Fruit fly (Drosophila melanogaster): Measurements from ENCODE around the gene CG13293.
A peak's percentile ranks its signal among the peaks of the same experiment; 100 is the strongest.

Gene CG13293

DNA sequence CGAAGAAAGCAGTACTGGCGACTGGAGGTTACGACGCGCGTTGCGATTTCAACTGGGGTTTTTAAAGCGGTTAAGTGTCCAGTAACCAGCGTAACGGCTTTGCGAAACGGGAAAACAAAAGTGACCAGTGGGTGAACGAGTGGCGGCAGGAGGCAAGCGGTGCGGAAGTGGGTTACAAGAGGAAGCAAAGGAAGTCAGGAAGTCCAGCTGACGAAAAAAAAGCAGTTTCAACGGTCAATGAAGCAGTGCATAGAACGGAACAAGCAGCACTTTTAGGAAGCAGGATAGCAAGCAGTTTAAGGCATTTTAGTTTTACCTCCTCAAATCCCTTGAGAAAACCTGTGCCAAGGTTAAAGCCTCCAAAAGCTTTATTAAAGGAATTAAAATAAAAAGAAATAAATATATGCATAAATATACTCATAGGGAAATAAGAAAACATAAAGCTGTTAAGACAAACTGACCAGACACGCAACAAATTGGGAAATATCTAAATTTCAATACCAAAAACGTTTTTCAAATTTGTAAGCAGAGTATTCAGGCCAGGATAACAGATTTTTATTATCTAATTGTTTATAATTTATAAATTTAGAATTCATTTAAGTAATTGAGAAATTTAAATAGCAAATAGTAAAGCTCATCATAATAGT is 23.5 kb upstream of the CG13293 start, which contains the start of gene CG6592:
TSS of gene CG6592 (plus strand) at position 597 of the 647 bp plus-strand sequence.
- TF ChIP-seq CG7101 (tag; optimal IDR thresholded peaks at IDR 0.05) (no peak), Mnt (GFP tag; optimal IDR thresholded peaks at IDR 0.05) (no peak), tj (GFP tag; optimal IDR thresholded peaks at IDR 0.05) (no peak), Hr96 (GFP tag; optimal IDR thresholded peaks at IDR 0.05) (no peak), toe (GFP tag; optimal IDR thresholded peaks at IDR 0.05) (no peak), CG7045 (GFP tag; optimal IDR thresholded peaks at IDR 0.05) (no peak), ovo (GFP tag; optimal IDR thresholded peaks at IDR 0.05) (no peak), CG14711 (tag; optimal IDR thresholded peaks at IDR 0.05) (no peak), cic (GFP tag; optimal IDR thresholded peaks at IDR 0.05) (no peak), CG12768 (GFP tag; optimal IDR thresholded peaks at IDR 0.05) (no peak), cnc (optimal IDR thresholded peaks at IDR 0.05) (no peak), pad (GFP tag; optimal IDR thresholded peaks at IDR 0.05) (no peak), CG1620 (GFP tag; optimal IDR thresholded peaks at IDR 0.05) (no peak)

DNA sequence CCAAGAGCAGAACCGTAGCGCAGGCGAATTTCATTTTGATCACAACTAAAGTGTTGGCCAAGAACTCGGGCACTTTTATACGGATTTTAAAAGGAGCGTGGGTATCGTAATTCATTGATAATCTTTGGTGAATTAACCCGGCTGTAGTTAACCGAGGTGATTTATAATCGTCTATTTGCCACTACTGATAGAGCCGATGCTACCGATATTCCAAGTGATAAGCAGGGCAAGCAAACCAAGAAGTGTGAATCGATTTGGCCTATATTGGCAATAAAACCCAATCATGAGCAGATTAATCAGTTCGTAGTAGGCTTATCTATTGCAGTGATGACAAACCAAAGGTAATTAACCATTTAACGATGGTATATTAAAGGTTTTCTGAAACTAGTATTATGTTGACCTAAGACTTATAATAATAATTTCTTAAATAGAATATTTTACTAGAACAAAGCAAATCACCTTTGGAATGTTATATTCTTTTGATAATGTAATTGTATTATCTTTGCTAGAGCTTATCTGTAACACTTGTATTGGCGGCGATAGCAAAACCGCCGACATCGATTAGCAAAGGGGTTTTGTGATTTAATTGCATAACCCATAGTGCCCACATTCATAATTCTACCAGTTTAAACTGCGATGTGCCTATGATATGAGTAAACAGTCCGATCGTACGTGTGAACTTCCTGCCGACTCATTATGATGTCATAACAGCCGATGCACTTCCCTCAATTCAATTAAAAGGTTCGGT is 19.6 kb upstream of the CG13293 start, which contains the start of gene CG10472:
TSS of gene CG10472 (minus strand) at position 51 of the 748 bp plus-strand sequence.
- TF ChIP-seq CG12768 (GFP tag; optimal IDR thresholded peaks at IDR 0.05) (peak; percentile 13), cnc (optimal IDR thresholded peaks at IDR 0.05) (no peak), cic (GFP tag; optimal IDR thresholded peaks at IDR 0.05) (peak; percentile 82), kay (GFP tag; ENCODE audit: borderline replicate concordance) (peak; percentile 76)

dm6 chr3L:6065881-6066389 is 16.7 kb upstream of the CG13293 start, which contains the start of gene CG42269:
Gene CG42269, plus strand, starts transcription at chr3L:6066296.
- TF ChIP-seq CG14711 (tag; optimal IDR thresholded peaks at IDR 0.05), result no peak
- no peak for TF ChIP-seq Crg-1 (GFP tag; optimal IDR thresholded peaks at IDR 0.05)
- TF ChIP-seq cnc (optimal IDR thresholded peaks at IDR 0.05), result no peak
- no peak for TF ChIP-seq Mnt (GFP tag; optimal IDR thresholded peaks at IDR 0.05)
- no peak for TF ChIP-seq pad (GFP tag; optimal IDR thresholded peaks at IDR 0.05)
- TF ChIP-seq CG7045 (GFP tag; optimal IDR thresholded peaks at IDR 0.05), result no peak
- no peak for TF ChIP-seq CG12768 (GFP tag; optimal IDR thresholded peaks at IDR 0.05)

dm6 chr3L:6068178-6068577 is 14.5 kb upstream of the CG13293 start:
- no peak for TF ChIP-seq CG11617 (GFP tag; optimal IDR thresholded peaks at IDR 0.05)
- no peak for TF ChIP-seq Clk (GFP tag; optimal IDR thresholded peaks at IDR 0.05)
- TF ChIP-seq CG14711 (tag; optimal IDR thresholded peaks at IDR 0.05), result no peak
- no peak for TF ChIP-seq bab1 (GFP tag; optimal IDR thresholded peaks at IDR 0.05)
- no peak for TF ChIP-seq CG5204 (GFP tag; optimal IDR thresholded peaks at IDR 0.05)
- no peak for TF ChIP-seq Crg-1 (GFP tag; optimal IDR thresholded peaks at IDR 0.05)
- no peak for TF ChIP-seq CG7101 (tag; optimal IDR thresholded peaks at IDR 0.05)
- no peak for TF ChIP-seq cic (GFP tag; optimal IDR thresholded peaks at IDR 0.05)
- no peak for TF ChIP-seq cnc (optimal IDR thresholded peaks at IDR 0.05)
- no peak for TF ChIP-seq tj (GFP tag; optimal IDR thresholded peaks at IDR 0.05)
- no peak for TF ChIP-seq Mnt (GFP tag; optimal IDR thresholded peaks at IDR 0.05)
- no peak for TF ChIP-seq CG12768 (GFP tag; optimal IDR thresholded peaks at IDR 0.05)
- TF ChIP-seq pad (GFP tag; optimal IDR thresholded peaks at IDR 0.05), result no peak
- no peak for TF ChIP-seq Hr96 (GFP tag; optimal IDR thresholded peaks at IDR 0.05)
- no peak for TF ChIP-seq ovo (GFP tag; optimal IDR thresholded peaks at IDR 0.05)
- no peak for TF ChIP-seq CG33017 (tag; optimal IDR thresholded peaks at IDR 0.05)
- no peak for TF ChIP-seq toe (GFP tag; optimal IDR thresholded peaks at IDR 0.05)

DNA sequence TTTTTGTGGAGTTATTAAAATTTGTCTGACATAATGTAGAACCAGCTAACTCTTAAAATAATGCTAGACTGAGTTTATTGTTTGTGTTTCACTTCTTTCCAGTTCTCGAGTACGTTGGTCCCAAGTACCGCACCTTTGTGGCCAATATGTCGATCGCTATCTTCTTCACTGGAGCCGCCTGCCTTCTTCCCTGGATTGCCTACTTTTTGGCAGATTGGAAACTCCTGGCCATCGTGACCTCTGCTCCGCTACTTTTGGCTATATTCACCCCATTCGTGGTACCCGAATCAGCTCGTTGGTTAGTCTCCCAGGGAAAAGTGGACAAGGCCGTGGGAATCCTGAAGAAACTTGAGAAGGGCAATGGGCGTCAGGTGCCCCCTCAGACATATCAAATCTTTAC is 12.6 kb upstream of the CG13293 start:
- TF ChIP-seq CG33017 (tag; optimal IDR thresholded peaks at IDR 0.05) (no peak), toe (GFP tag; optimal IDR thresholded peaks at IDR 0.05) (no peak), CG1620 (GFP tag; optimal IDR thresholded peaks at IDR 0.05) (no peak), CG7045 (GFP tag; optimal IDR thresholded peaks at IDR 0.05) (no peak), CG7101 (tag; optimal IDR thresholded peaks at IDR 0.05) (no peak), bab1 (GFP tag; optimal IDR thresholded peaks at IDR 0.05) (no peak), pad (GFP tag; optimal IDR thresholded peaks at IDR 0.05) (no peak), Hr96 (GFP tag; optimal IDR thresholded peaks at IDR 0.05) (no peak), cic (GFP tag; optimal IDR thresholded peaks at IDR 0.05) (no peak), Clk (GFP tag; optimal IDR thresholded peaks at IDR 0.05) (no peak), kay (GFP tag; ENCODE audit: borderline replicate concordance) (no peak), CG11617 (GFP tag; optimal IDR thresholded peaks at IDR 0.05) (no peak), Crg-1 (GFP tag; optimal IDR thresholded peaks at IDR 0.05) (no peak), cnc (optimal IDR thresholded peaks at IDR 0.05) (no peak), CG14711 (tag; optimal IDR thresholded peaks at IDR 0.05) (no peak), Mnt (GFP tag; optimal IDR thresholded peaks at IDR 0.05) (no peak), ovo (GFP tag; optimal IDR thresholded peaks at IDR 0.05) (no peak), tj (GFP tag; optimal IDR thresholded peaks at IDR 0.05) (no peak), CG12768 (GFP tag; optimal IDR thresholded peaks at IDR 0.05) (no peak)
